Fruit fly (Drosophila melanogaster) whole organism, prepupa: ENCODE results near the gene Caper.

Experiments
- Blimp-1 ChIP-seq: fragments of 200-800 bp; sonication (Bioruptor generic); optimal IDR thresholded peaks from 3 replicates; lab custom pipeline; 2017; ENCODE audit warnings: missing biosample characterization, missing genetic modification characterization, mild to moderate bottlenecking, moderate library complexity, missing genetic modification reagents
- CG10631 ChIP-seq: fragments of 200-800 bp; sonication (Bioruptor generic); optimal IDR thresholded peaks from 2 replicates; lab custom pipeline; 2016; ENCODE audit warnings: missing biosample characterization, missing genetic modification characterization
- CG10669 ChIP-seq: fragments of 200-800 bp; sonication (Bioruptor generic); optimal IDR thresholded peaks from 3 replicates; lab custom pipeline; 2018; ENCODE audit warnings: missing biosample characterization, mild to moderate bottlenecking, missing genetic modification characterization, moderate library complexity
- CG15336 ChIP-seq: fragments of 200-800 bp; sonication (Bioruptor generic); IDR thresholded peaks from 2 replicates; pipeline ENCODE4 v1.3.6; 2022; ENCODE audit warnings: missing biosample characterization, missing genetic modification characterization
- CG1621 ChIP-seq: fragments of 200-800 bp; sonication (Bioruptor generic); optimal IDR thresholded peaks from 3 replicates; lab custom pipeline; 2018; ENCODE audit warnings: missing biosample characterization, mild to moderate bottlenecking, missing genetic modification characterization
- CG3032 ChIP-seq: fragments of 200-800 bp; optimal IDR thresholded peaks from 2 replicates; lab custom pipeline; 2019; ENCODE audit warnings: missing biosample characterization, mild to moderate bottlenecking, missing genetic modification characterization, moderate library complexity
- CG31627 ChIP-seq: fragments of 200-800 bp; sonication (Bioruptor generic); optimal IDR thresholded peaks from 3 replicates; lab custom pipeline; 2016; ENCODE audit warnings: missing biosample characterization, missing genetic modification characterization
- CG32006 ChIP-seq: fragments of 200-800 bp; sonication (Bioruptor generic); optimal IDR thresholded peaks from 3 replicates; lab custom pipeline; 2017; ENCODE audit warnings: missing biosample characterization, mild to moderate bottlenecking, missing genetic modification characterization
- CG3919 ChIP-seq: fragments of 200-800 bp; sonication (Bioruptor generic); optimal IDR thresholded peaks from 3 replicates; lab custom pipeline; 2016; ENCODE audit warnings: missing biosample characterization, missing genetic modification characterization
- CG6163 ChIP-seq: fragments of 200-800 bp; sonication (Bioruptor generic); IDR thresholded peaks from 3 replicates; pipeline ENCODE4 v1.3.6; 2022; ENCODE audit warnings: missing biosample characterization, missing genetic modification characterization
- CG6276 ChIP-seq: fragments of 200-800 bp; sonication (Bioruptor generic); optimal IDR thresholded peaks from 2 replicates; lab custom pipeline; 2017; ENCODE audit warnings: missing biosample characterization, mild to moderate bottlenecking, missing genetic modification characterization
- CG6792 ChIP-seq: fragments of 200-800 bp; sonication (Bioruptor generic); optimal IDR thresholded peaks from 3 replicates; lab custom pipeline; 2016; ENCODE audit warnings: missing biosample characterization, missing genetic modification characterization
- CG6808 ChIP-seq: fragments of 200-800 bp; sonication (Bioruptor generic); optimal IDR thresholded peaks from 3 replicates; lab custom pipeline; 2017; ENCODE audit warnings: missing biosample characterization, missing genetic modification characterization, mild to moderate bottlenecking, moderate library complexity, missing genetic modification reagents
- CG6854 ChIP-seq: fragments of 200-800 bp; sonication (Bioruptor generic); optimal IDR thresholded peaks from 2 replicates; lab custom pipeline; 2017; ENCODE audit warnings: missing biosample characterization, mild to moderate bottlenecking, missing genetic modification characterization
- CG7368 ChIP-seq: fragments of 200-800 bp; sonication (Bioruptor generic); optimal IDR thresholded peaks from 3 replicates; lab custom pipeline; 2016; ENCODE audit warnings: missing biosample characterization, missing genetic modification characterization
- CG8119 ChIP-seq: fragments of 200-800 bp; sonication (Bioruptor generic); IDR thresholded peaks from 3 replicates; pipeline ENCODE4 v1.3.6; 2022; ENCODE audit warnings: missing biosample characterization, missing genetic modification characterization
- CG8319 ChIP-seq: fragments of 200-800 bp; sonication (Bioruptor generic); optimal IDR thresholded peaks from 3 replicates; lab custom pipeline; 2016; ENCODE audit warnings: missing biosample characterization, missing genetic modification characterization
- CG8632 ChIP-seq: fragments of 200-800 bp; sonication (Bioruptor generic); optimal IDR thresholded peaks from 3 replicates; lab custom pipeline; 2016; ENCODE audit warnings: missing biosample characterization, missing genetic modification characterization
- Eip75B ChIP-seq: fragments of 200-800 bp; sonication (Bioruptor generic); optimal IDR thresholded peaks from 3 replicates; lab custom pipeline; 2016; ENCODE audit warnings: missing biosample characterization, missing genetic modification characterization
- Eip78C ChIP-seq: fragments of 200-800 bp; sonication (Bioruptor generic); peaks from one replicate; lab custom pipeline; 2016; ENCODE audit warnings: missing biosample characterization, missing genetic modification characterization
- Ets21C ChIP-seq: fragments of 200-800 bp; sonication (Bioruptor generic); optimal IDR thresholded peaks from 3 replicates; lab custom pipeline; 2016; ENCODE audit warnings: missing biosample characterization, missing genetic modification characterization
- Ets96B ChIP-seq: fragments of 200-800 bp; optimal IDR thresholded peaks from 2 replicates; lab custom pipeline; 2019; ENCODE audit warnings: missing biosample characterization, mild to moderate bottlenecking, missing genetic modification characterization, moderate library complexity
- Gug ChIP-seq: fragments of 200-800 bp; sonication (Bioruptor generic); IDR thresholded peaks from 2 replicates; pipeline ENCODE4 v1.3.6; 2022; ENCODE audit warnings: missing biosample characterization, missing genetic modification characterization
- Hr38 ChIP-seq: sonication (Bioruptor generic); optimal IDR thresholded peaks from 2 replicates; lab custom pipeline; 2016; ENCODE audit warnings: missing biosample characterization, missing genetic modification characterization
- Hr39 ChIP-seq: fragments of 200-800 bp; sonication (Bioruptor generic); optimal IDR thresholded peaks from 2 replicates; lab custom pipeline; 2016; ENCODE audit warnings: missing biosample characterization, missing genetic modification characterization
- Hr4 ChIP-seq: fragments of 200-800 bp; sonication (Bioruptor generic); optimal IDR thresholded peaks from 3 replicates; lab custom pipeline; 2016; ENCODE audit warnings: missing biosample characterization, missing genetic modification characterization
- OdsH ChIP-seq: fragments of 200-800 bp; sonication (Bioruptor generic); optimal IDR thresholded peaks from 3 replicates; lab custom pipeline; 2016; ENCODE audit warnings: missing biosample characterization, missing genetic modification characterization
- Smox ChIP-seq: fragments of 200-800 bp; sonication (Bioruptor generic); optimal IDR thresholded peaks from 3 replicates; lab custom pipeline; 2016; ENCODE audit warnings: missing biosample characterization, missing genetic modification characterization
- Sox102F ChIP-seq: fragments of 200-800 bp; sonication (Bioruptor generic); optimal IDR thresholded peaks from 2 replicates; lab custom pipeline; 2016; ENCODE audit warnings: missing biosample characterization, mild to moderate bottlenecking, missing genetic modification characterization
- Sox14 ChIP-seq: fragments of 200-800 bp; sonication (Bioruptor generic); optimal IDR thresholded peaks from 3 replicates; lab custom pipeline; 2016; ENCODE audit warnings: missing biosample characterization, missing genetic modification characterization
- acj6 ChIP-seq: fragments of 200-800 bp; sonication (Bioruptor generic); optimal IDR thresholded peaks from 3 replicates; lab custom pipeline; 2016; ENCODE audit warnings: missing biosample characterization, missing genetic modification characterization
- dsx ChIP-seq: fragments of 200-800 bp; optimal IDR thresholded peaks from 3 replicates; lab custom pipeline; 2019; ENCODE audit warnings: missing biosample characterization, mild to moderate bottlenecking, missing genetic modification characterization, moderate library complexity; ENCODE audit not compliant: poor library complexity, severe bottlenecking
- eg ChIP-seq: fragments of 200-800 bp; sonication (Bioruptor generic); IDR thresholded peaks from 3 replicates; pipeline ENCODE4 v1.3.6; 2022; ENCODE audit warnings: missing biosample characterization, missing genetic modification characterization
- esn ChIP-seq: fragments of 200-800 bp; sonication (Bioruptor generic); optimal IDR thresholded peaks from 2 replicates; lab custom pipeline; 2016; ENCODE audit warnings: missing biosample characterization, mild to moderate bottlenecking, missing genetic modification characterization, moderate library complexity
- fd59A ChIP-seq: fragments of 200-800 bp; sonication (Bioruptor generic); optimal IDR thresholded peaks from 2 replicates; lab custom pipeline; 2017; ENCODE audit warnings: missing biosample characterization, mild to moderate bottlenecking, missing genetic modification characterization, missing genetic modification reagents
- fkh ChIP-seq: fragments of 200-800 bp; sonication (Bioruptor generic); optimal IDR thresholded peaks from 3 replicates; lab custom pipeline; 2017; ENCODE audit warnings: missing biosample characterization, mild to moderate bottlenecking, missing genetic modification characterization, moderate library complexity
- net ChIP-seq: fragments of 200-800 bp; sonication (Bioruptor generic); optimal IDR thresholded peaks from 3 replicates; lab custom pipeline; 2016; ENCODE audit warnings: missing biosample characterization, missing genetic modification characterization
- pdm3 ChIP-seq: fragments of 200-800 bp; sonication (Bioruptor generic); optimal IDR thresholded peaks from 3 replicates; lab custom pipeline; 2016; ENCODE audit warnings: missing biosample characterization, missing genetic modification characterization
- spab ChIP-seq: fragments of 200-800 bp; sonication (Bioruptor generic); optimal IDR thresholded peaks from 2 replicates; lab custom pipeline; 2017; ENCODE audit warnings: missing biosample characterization, mild to moderate bottlenecking, missing genetic modification characterization, missing genetic modification reagents
- svp ChIP-seq: fragments of 200-800 bp; sonication (Bioruptor generic); peaks from one replicate; lab custom pipeline; 2016; ENCODE audit warnings: missing biosample characterization, missing genetic modification characterization
- topi ChIP-seq: fragments of 200-800 bp; sonication (Bioruptor generic); optimal IDR thresholded peaks from 3 replicates; lab custom pipeline; 2016; ENCODE audit warnings: missing biosample characterization, missing genetic modification characterization

Caper gene

dm6 chr2L:7076055-7076700, 43.7 kb downstream of the Caper start (continued):
- TF ChIP-seq CG10669 (GFP tag; lab: Kevin White, UChicago) (peak; percentile 89), CG6792 (GFP tag; lab: Kevin White, UChicago) (peak; percentile 78), fd59A (peak; percentile 89), Hr39 (GFP tag; lab: Kevin White, UChicago) (peak; percentile 45), Ets96B (peak; percentile 94), CG8319 (peak; percentile 55), CG3032 (tag; lab: Kevin White, UChicago) (peak; percentile 89), CG31627 (GFP tag; lab: Kevin White, UChicago) (peak; percentile 42), esn (GFP tag; lab: Kevin White, UChicago) (peak; percentile 65), dsx (GFP tag; lab: Kevin White, UChicago) (peak; percentile 93), spab (GFP tag; lab: Kevin White, UChicago) (peak; percentile 84), topi (peak; percentile 60), Gug (GFP tag; lab: Robert Waterston, UW) (peak; percentile 69; the same call in 1 of the 2 replicates), CG15336 (peak; percentile 80), net (peak; percentile 82), Blimp-1 (GFP tag; lab: Kevin White, UChicago) (no peak), Sox14 (GFP tag; lab: Kevin White, UChicago) (peak; percentile 82), CG1621 (peak; percentile 92), CG6808 (GFP tag; lab: Kevin White, UChicago) (peak; percentile 88), CG6276 (peak; percentile 44), svp (peak; percentile 71), acj6 (GFP tag; lab: Kevin White, UChicago) (peak; percentile 81), CG8632 (GFP tag; lab: Kevin White, UChicago) (peak; percentile 75), fkh (GFP tag; lab: Kevin White, UChicago) (no peak), Eip75B (GFP tag; lab: Kevin White, UChicago) (peak; percentile 85), CG7368 (GFP tag; lab: Kevin White, UChicago) (peak; percentile 56), Sox102F (GFP tag; lab: Kevin White, UChicago) (peak; percentile 32), CG3919 (GFP tag; lab: Kevin White, UChicago) (peak; percentile 84), Smox (GFP tag; lab: Kevin White, UChicago) (peak; percentile 42), Hr4 (peak; percentile 72), Ets21C (peak; percentile 30), eg (GFP tag; lab: Robert Waterston, UW) (peak; percentile 75)

DNA sequence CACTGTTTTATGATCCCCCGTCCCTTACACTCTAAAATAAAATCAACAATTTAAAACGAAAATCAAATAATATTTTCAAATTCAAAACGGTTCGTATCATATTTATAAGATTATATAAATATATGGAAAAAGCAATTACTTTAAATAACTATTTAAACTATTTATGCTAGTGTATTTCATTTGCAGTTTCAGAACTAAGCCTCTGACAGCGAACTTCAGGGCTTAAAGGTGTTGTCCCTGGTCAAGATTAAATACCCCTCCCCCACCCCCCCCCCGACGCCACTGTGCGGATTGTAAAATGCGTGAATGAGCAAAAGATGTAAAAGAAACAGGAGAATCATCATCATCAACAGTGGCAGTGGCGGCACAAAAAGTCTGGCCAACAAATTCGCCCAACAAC, 44.3 kb downstream of the Caper start:
- TF ChIP-seq CG3032 (tag; lab: Kevin White, UChicago) (peak; percentile 3), CG10631 (peak; percentile 23), CG6792 (GFP tag; lab: Kevin White, UChicago) (no peak), CG6163 (GFP tag; lab: Robert Waterston, UW) (no peak), dsx (GFP tag; lab: Kevin White, UChicago) (peak; percentile 68), Eip78C (GFP tag; lab: Kevin White, UChicago) (peak; percentile 62), CG6854 (GFP tag; lab: Kevin White, UChicago) (no peak), Ets96B (peak; percentile 52)

DNA sequence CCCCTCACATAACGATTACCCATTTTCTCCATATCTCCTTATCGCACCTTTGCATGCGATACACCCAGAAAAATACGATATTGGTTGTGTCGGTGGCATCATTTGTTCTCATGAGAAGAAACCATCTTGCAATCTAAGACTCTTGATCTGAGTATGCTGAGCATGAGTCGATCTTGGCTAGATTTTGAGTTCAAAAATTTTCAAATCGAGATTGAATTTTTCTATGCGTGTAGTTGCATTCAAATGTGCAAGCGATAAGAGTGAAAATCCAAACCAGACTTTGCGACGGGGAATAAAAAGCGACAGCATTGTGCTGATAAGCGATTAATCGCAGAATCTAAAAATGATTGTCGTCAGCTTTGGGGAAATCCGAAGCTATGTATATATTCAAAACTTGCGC, 48.8 kb downstream of the Caper start:
- TF ChIP-seq Ets21C (no peak), CG32006 (GFP tag; lab: Kevin White, UChicago) (peak; percentile 44), CG8119 (GFP tag; lab: Robert Waterston, UW) (0 out of 3 replicates have a peak, but pooled peaks have one; percentile 21), Ets96B (no peak), pdm3 (peak; percentile 14), esn (GFP tag; lab: Kevin White, UChicago) (peak; percentile 6), Hr38 (GFP tag; lab: Kevin White, UChicago) (no peak), OdsH (GFP tag; lab: Kevin White, UChicago) (peak; percentile 17), Eip78C (GFP tag; lab: Kevin White, UChicago) (peak; percentile 59), Hr39 (GFP tag; lab: Kevin White, UChicago) (peak; percentile 10), svp (peak; percentile 64), net (peak; percentile 2)
